Worm (Caenorhabditis elegans): ENCODE measurements around the gene idpp-4.

DNA sequence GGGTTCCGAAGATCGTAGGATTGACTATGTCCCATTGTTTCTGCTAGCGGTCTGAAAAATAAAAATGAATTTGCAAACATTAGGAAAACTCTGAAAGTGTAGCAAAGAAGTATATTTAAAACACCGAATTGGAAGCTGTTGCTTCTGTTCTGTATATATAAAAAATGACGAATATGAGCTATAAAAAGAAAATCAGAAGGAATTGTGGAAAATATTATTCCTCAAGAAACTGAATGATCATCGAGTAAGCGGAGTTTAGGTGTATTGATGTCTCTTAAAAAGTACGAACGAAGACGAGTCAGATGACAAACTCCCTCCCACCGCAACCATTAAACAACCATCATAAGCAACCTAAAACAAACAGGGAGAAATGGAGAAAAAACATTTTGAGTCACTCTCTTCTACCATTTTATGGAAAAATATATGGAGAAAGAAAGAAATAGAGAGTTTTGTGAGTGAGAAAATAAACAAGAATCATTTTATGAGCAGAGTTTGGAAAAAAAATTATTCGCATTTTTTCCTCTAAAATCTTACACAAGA, 36.3 kb downstream of the idpp-4 start, which contains the start of gene C07E3.3:
- TF ChIP-seq ceh-22 (tag; optimal IDR thresholded peaks at IDR 0.05) (no peak), fkh-10 (GFP tag; optimal IDR thresholded peaks at IDR 0.05) (no peak), dve-1 (tag; optimal IDR thresholded peaks at IDR 0.05) (no peak), tbx-2 (tag; optimal IDR thresholded peaks at IDR 0.05) (no peak), ceh-18 (tag; optimal IDR thresholded peaks at IDR 0.05) (no peak), elt-2 (tag; optimal IDR thresholded peaks at IDR 0.05) (no peak)

Data from whole organism, late embryonic.